Worm (Caenorhabditis elegans) whole organism, L4 larva: ENCODE measurements around the gene clec-19.

Experiments
- F49E8.2 ChIP-seq: sonication (generic microtip); optimal IDR thresholded peaks from 2 replicates; lab custom pipeline; 2016; ENCODE audit warnings: missing compliant biosample characterization, mild to moderate bottlenecking, missing genetic modification characterization, borderline replicate concordance
- ZK337.2 ChIP-seq: fragments of 200-800 bp; sonication (Bioruptor generic); IDR thresholded peaks from 2 replicates; pipeline ENCODE4 v1.3.6; 2022; ENCODE audit warnings: missing genetic modification reagents, missing genetic modification characterization, missing compliant biosample characterization
- ZK546.5 ChIP-seq, 2 experiments: sonication (generic microtip); optimal IDR thresholded peaks; 2 replicates each; lab custom pipeline; 2017; ENCODE audit warnings: missing biosample characterization in 2 of 2, missing genetic modification characterization in 2 of 2
- ama-1 ChIP-seq: fragments of 150-350 bp; optimal IDR thresholded peaks from 2 replicates; lab custom pipeline; 2014; ENCODE audit warnings: inconsistent platforms, mixed read lengths
- daf-12 ChIP-seq: fragments of 150-350 bp; optimal IDR thresholded peaks from 2 replicates; lab custom pipeline; 2014; ENCODE audit warnings: missing biosample characterization, missing genetic modification reagents, missing genetic modification characterization
- egl-27 ChIP-seq: sonication (generic microtip); optimal IDR thresholded peaks from 3 replicates; lab custom pipeline; 2017; ENCODE audit warnings: missing biosample characterization, missing genetic modification reagents, missing genetic modification characterization
- lin-15B ChIP-seq: fragments of 150-350 bp; sonication (generic microtip); optimal IDR thresholded peaks from 3 replicates; lab custom pipeline; 2014; ENCODE audit warnings: missing biosample characterization, missing genetic modification characterization
- madf-9 ChIP-seq: fragments of 200-800 bp; sonication (Bioruptor generic); conservative IDR thresholded peaks from 2 replicates; pipeline ENCODE4 v1.3.6; 2022; ENCODE audit warnings: missing genetic modification reagents, missing genetic modification characterization, missing compliant biosample characterization
- nhr-10 ChIP-seq: fragments of 150-350 bp; optimal IDR thresholded peaks from 2 replicates; lab custom pipeline; 2014; ENCODE audit warnings: missing biosample characterization, missing genetic modification characterization
- pqm-1 ChIP-seq: sonication (generic microtip); optimal IDR thresholded peaks from 2 replicates; lab custom pipeline; 2017; ENCODE audit warnings: missing biosample characterization, missing genetic modification characterization
- tag-97 ChIP-seq: fragments of 200-800 bp; sonication (Bioruptor generic); IDR thresholded peaks from 2 replicates; pipeline ENCODE4 v1.3.6; 2022; ENCODE audit warnings: missing genetic modification characterization, missing compliant biosample characterization

DNA sequence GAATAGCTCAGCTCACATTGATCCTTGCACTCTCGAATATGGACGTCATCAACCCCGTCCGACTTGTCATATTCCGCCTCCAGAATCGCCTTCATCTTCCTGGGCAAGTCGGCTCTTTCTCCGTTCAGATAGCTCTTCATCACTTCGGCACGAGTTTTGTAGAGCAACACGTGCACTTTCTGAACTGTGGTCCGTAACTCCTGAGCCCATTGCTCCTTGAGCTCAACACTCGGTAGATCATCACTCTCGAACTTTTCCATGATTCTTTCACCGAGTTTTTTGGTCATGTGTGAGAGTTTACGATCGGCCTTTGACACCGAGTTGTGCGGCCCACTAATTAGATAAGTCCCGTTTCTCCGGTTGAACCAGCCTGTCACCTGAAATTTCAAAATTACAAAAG lies 9.1 kb upstream of the clec-19 start:
- no peak for TF ChIP-seq ZK546.5 (tag; optimal IDR thresholded peaks at IDR 0.05; lab: Kevin White, UChicago)
- no peak for TF ChIP-seq ZK337.2 (GFP tag; lab: Robert Waterston, UW)
- no peak for TF ChIP-seq madf-9 (GFP tag; lab: Robert Waterston, UW)
- TF ChIP-seq nhr-10 (tag; lab: Kevin White, UChicago): no peak
- no peak for TF ChIP-seq F49E8.2
- TF ChIP-seq daf-12: no peak
- no peak for TF ChIP-seq pqm-1 (tag; lab: Kevin White, UChicago)
- no peak for TF ChIP-seq lin-15B (tag; lab: Kevin White, UChicago)
- no peak for TF ChIP-seq tag-97 (GFP tag; lab: Robert Waterston, UW)
- no peak for TF ChIP-seq ama-1 (lab: Kevin White, UChicago)
- no peak for TF ChIP-seq egl-27
